Fruit fly (Drosophila melanogaster): ENCODE results near the gene grn.

Gene grn

DNA sequence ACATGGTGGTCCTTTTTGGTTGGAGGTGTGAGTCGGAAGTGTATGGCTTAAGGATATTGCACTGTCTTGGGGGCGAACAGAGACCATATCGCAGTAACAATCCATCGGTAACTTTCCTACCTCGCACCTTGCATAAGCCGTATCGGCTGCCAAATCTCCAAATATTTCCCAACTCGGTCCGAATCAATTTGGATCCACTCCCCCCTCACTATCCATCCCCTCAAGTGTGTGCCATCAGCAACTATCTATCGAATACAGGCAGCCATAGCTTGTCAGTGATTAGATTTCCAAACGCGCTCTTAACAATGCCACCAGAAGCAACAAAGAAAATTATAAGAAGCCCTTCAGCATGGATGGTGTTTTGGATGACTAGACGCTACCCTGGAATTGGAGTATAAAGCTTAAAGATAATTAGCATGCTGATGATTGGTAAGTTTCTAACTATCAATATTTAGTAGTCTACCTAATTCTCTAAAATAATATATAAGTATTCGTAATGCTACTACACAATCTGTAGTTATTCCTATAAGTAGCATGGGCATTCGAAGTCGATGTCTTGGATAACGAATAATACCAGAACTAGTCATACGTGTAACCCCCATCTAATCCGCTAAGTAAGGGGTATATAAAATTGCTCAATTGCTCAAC lies 25.5 kb upstream of the grn start (continued):
- 0 out of 2 replicates have a peak, but pooled peaks have one; percentile 16 for TF ChIP-seq HLH3B (GFP tag; IDR thresholded peaks at IDR 0.05)
- no peak for TF ChIP-seq CG10654 (GFP tag; optimal IDR thresholded peaks at IDR 0.05)
- no peak for TF ChIP-seq twi (tag; optimal IDR thresholded peaks at IDR 0.05)
- TF ChIP-seq row (GFP tag; IDR thresholded peaks at IDR 0.05) = peak; percentile 86
- TF ChIP-seq nmo (GFP tag; optimal IDR thresholded peaks at IDR 0.05) = peak; percentile 74
- TF ChIP-seq Spps (tag; optimal IDR thresholded peaks at IDR 0.05) = peak; percentile 2
- no peak for TF ChIP-seq MTF-1 (GFP tag; optimal IDR thresholded peaks at IDR 0.05; ENCODE audit: borderline replicate concordance)
- no peak for TF ChIP-seq kni (GFP tag; optimal IDR thresholded peaks at IDR 0.05)
- no peak for TF ChIP-seq ap (GFP tag; IDR thresholded peaks at IDR 0.05)
- no peak for TF ChIP-seq CG12236 (GFP tag; optimal IDR thresholded peaks at IDR 0.05)
- TF ChIP-seq CG10462 (GFP tag; optimal IDR thresholded peaks at IDR 0.05) = no peak
- TF ChIP-seq pum (GFP tag; optimal IDR thresholded peaks at IDR 0.05) = no peak
- no peak for TF ChIP-seq gfzf (GFP tag; optimal IDR thresholded peaks at IDR 0.05)
- no peak for TF ChIP-seq slp2 (GFP tag; optimal IDR thresholded peaks at IDR 0.05)
- TF ChIP-seq CG10147 (GFP tag; optimal IDR thresholded peaks at IDR 0.05) = peak; percentile 35
- no peak for TF ChIP-seq ken (GFP tag; IDR thresholded peaks at IDR 0.05)
- TF ChIP-seq CG11456 (GFP tag; IDR thresholded peaks at IDR 0.05) = no peak
- no peak for TF ChIP-seq Hr78 (GFP tag; optimal IDR thresholded peaks at IDR 0.05)
- peak; percentile 53; the same call in 1 of the 2 replicates for TF ChIP-seq esg (GFP tag; conservative IDR thresholded peaks at IDR 0.05)
- TF ChIP-seq gsb-n (tag; optimal IDR thresholded peaks at IDR 0.05) = peak; percentile 29
- TF ChIP-seq Ets97D (GFP tag; optimal IDR thresholded peaks at IDR 0.05) = no peak
- TF ChIP-seq sc (optimal IDR thresholded peaks at IDR 0.05) = no peak
- TF ChIP-seq sc (GFP tag; optimal IDR thresholded peaks at IDR 0.05) = peak; percentile 15
- no peak for TF ChIP-seq NC2α (GFP tag; optimal IDR thresholded peaks at IDR 0.05)
- no peak for TF ChIP-seq CG7745 (tag; optimal IDR thresholded peaks at IDR 0.05)
- peak; percentile 45; the same call in 1 of the 2 replicates for TF ChIP-seq CG10366 (GFP tag; IDR thresholded peaks at IDR 0.05)
- no peak for TF ChIP-seq lbe (GFP tag; optimal IDR thresholded peaks at IDR 0.05)
- 0 out of 3 replicates have a peak, but pooled peaks have one; percentile 18 for TF ChIP-seq H15 (GFP tag; IDR thresholded peaks at IDR 0.05)
- 0 out of 4 replicates have a peak, but pooled peaks have one; percentile 34 for TF ChIP-seq Gug (GFP tag; IDR thresholded peaks at IDR 0.05)
- no peak for TF ChIP-seq CG8359 (GFP tag; optimal IDR thresholded peaks at IDR 0.05; ENCODE audit: borderline replicate concordance)
- peak; percentile 69 for TF ChIP-seq CG12391 (tag; optimal IDR thresholded peaks at IDR 0.05)
- peak; percentile 52 for TF ChIP-seq Ssrp (tag; optimal IDR thresholded peaks at IDR 0.05)
- no peak for TF ChIP-seq CG18011 (GFP tag; optimal IDR thresholded peaks at IDR 0.05)
- no peak for TF ChIP-seq tin (GFP tag; optimal IDR thresholded peaks at IDR 0.05)
- TF ChIP-seq zen2 (GFP tag; IDR thresholded peaks at IDR 0.05; ENCODE audit: partially characterized antibody) = no peak
- TF ChIP-seq CG2202 (tag; optimal IDR thresholded peaks at IDR 0.05) = no peak
- TF ChIP-seq cato (GFP tag; optimal IDR thresholded peaks at IDR 0.05; ENCODE audit: borderline replicate concordance) = no peak
- TF ChIP-seq Xrp1 (GFP tag; IDR thresholded peaks at IDR 0.05) = peak; percentile 35; the same call in 1 of the 2 replicates
- peak; percentile 54 for TF ChIP-seq CG7556 (GFP tag; optimal IDR thresholded peaks at IDR 0.05)
- TF ChIP-seq Adf1 (GFP tag; IDR thresholded peaks at IDR 0.05) = peak; percentile 12; the same call in 1 of the 2 replicates
- TF ChIP-seq mam (GFP tag; optimal IDR thresholded peaks at IDR 0.05) = peak; percentile 50
- no peak for TF ChIP-seq CG11560 (tag; IDR thresholded peaks at IDR 0.05)
- TF ChIP-seq ash1 (GFP tag; optimal IDR thresholded peaks at IDR 0.05) = no peak
- no peak for TF ChIP-seq schlank (tag; optimal IDR thresholded peaks at IDR 0.05)
- no peak for TF ChIP-seq Sry-δ (GFP tag; optimal IDR thresholded peaks at IDR 0.05)
- TF ChIP-seq nerfin-1 (tag; optimal IDR thresholded peaks at IDR 0.05) = peak; percentile 29
- TF ChIP-seq CG7372 (GFP tag; IDR thresholded peaks at IDR 0.05) = no peak
- no peak for TF ChIP-seq CG42726 (GFP tag; IDR thresholded peaks at IDR 0.05; ENCODE audit: partially characterized antibody)
- peak; percentile 65 for TF ChIP-seq CG12769 (tag; optimal IDR thresholded peaks at IDR 0.05)

All from whole organism, embryonic.